Worm (Caenorhabditis elegans) whole organism, late embryonic: ENCODE data around the gene cdh-8.

Experiments used
- T23F11.4 ChIP-seq: fragments of 200-800 bp; sonication (Bioruptor generic); optimal IDR thresholded peaks from 2 replicates; lab custom pipeline; 2018; ENCODE audit warnings: mild to moderate bottlenecking, missing genetic modification characterization, missing compliant biosample characterization
- ahr-1 ChIP-seq: sonication (generic microtip); optimal IDR thresholded peaks from 2 replicates; lab custom pipeline; 2016; ENCODE audit warnings: missing genetic modification characterization, missing compliant biosample characterization
- ceh-18 ChIP-seq: sonication (generic microtip); optimal IDR thresholded peaks from 2 replicates; lab custom pipeline; 2016; ENCODE audit warnings: missing genetic modification characterization, missing compliant biosample characterization
- ceh-19 ChIP-seq: fragments of 200-800 bp; sonication (Bioruptor generic); optimal IDR thresholded peaks from 2 replicates; lab custom pipeline; 2018; ENCODE audit warnings: mild to moderate bottlenecking, missing genetic modification characterization, missing compliant biosample characterization
- ceh-22 ChIP-seq: sonication (generic microtip); optimal IDR thresholded peaks from 2 replicates; lab custom pipeline; 2017; ENCODE audit warnings: missing biosample characterization, missing genetic modification characterization
- ceh-24 ChIP-seq: sonication (generic microtip); optimal IDR thresholded peaks from 2 replicates; lab custom pipeline; 2016; ENCODE audit warnings: mild to moderate bottlenecking, missing genetic modification characterization, missing compliant biosample characterization
- ceh-31 ChIP-seq: sonication (generic microtip); optimal IDR thresholded peaks from 2 replicates; lab custom pipeline; 2016; ENCODE audit warnings: missing genetic modification characterization, missing compliant biosample characterization
- ceh-34 ChIP-seq: sonication (generic microtip); optimal IDR thresholded peaks from 2 replicates; lab custom pipeline; 2016; ENCODE audit warnings: mild to moderate bottlenecking, missing genetic modification characterization, missing compliant biosample characterization
- ceh-45 ChIP-seq: fragments of 200-800 bp; sonication (Bioruptor generic); IDR thresholded peaks from 2 replicates; pipeline ENCODE4 v1.3.6; 2022; ENCODE audit warnings: missing genetic modification reagents, missing genetic modification characterization, missing compliant biosample characterization
- ceh-48 ChIP-seq: sonication (generic microtip); optimal IDR thresholded peaks from 2 replicates; lab custom pipeline; 2016; ENCODE audit warnings: missing genetic modification characterization, inconsistent platforms, missing compliant biosample characterization
- ceh-9 ChIP-seq: sonication (generic microtip); optimal IDR thresholded peaks from 2 replicates; lab custom pipeline; 2016; ENCODE audit warnings: mild to moderate bottlenecking, missing genetic modification characterization, inconsistent platforms, missing compliant biosample characterization
- dmd-4 ChIP-seq: sonication (generic microtip); optimal IDR thresholded peaks from 2 replicates; lab custom pipeline; 2016; ENCODE audit warnings: borderline replicate concordance, missing genetic modification characterization, missing compliant biosample characterization
- dve-1 ChIP-seq: sonication (generic microtip); optimal IDR thresholded peaks from 2 replicates; lab custom pipeline; 2017; ENCODE audit warnings: antibody characterized with exemption, mild to moderate bottlenecking, missing genetic modification characterization, missing compliant biosample characterization
- elt-2 ChIP-seq: sonication (generic microtip); optimal IDR thresholded peaks from 2 replicates; lab custom pipeline; 2016; ENCODE audit warnings: missing genetic modification reagents, missing genetic modification characterization, missing compliant biosample characterization
- eyg-1 ChIP-seq: sonication (generic microtip); optimal IDR thresholded peaks from 2 replicates; lab custom pipeline; 2016; ENCODE audit warnings: missing genotype, missing genetic modification characterization, missing compliant biosample characterization
- fax-1 ChIP-seq: sonication (generic microtip); optimal IDR thresholded peaks from 2 replicates; lab custom pipeline; 2016; ENCODE audit warnings: missing genotype, missing genetic modification characterization, missing compliant biosample characterization
- fkh-6 ChIP-seq: sonication (generic microtip); optimal IDR thresholded peaks from 2 replicates; lab custom pipeline; 2016; ENCODE audit warnings: missing genetic modification characterization, missing compliant biosample characterization
- gmeb-2 ChIP-seq: sonication (generic microtip); optimal IDR thresholded peaks from 2 replicates; lab custom pipeline; 2016; ENCODE audit warnings: missing genetic modification characterization, inconsistent platforms, missing compliant biosample characterization
- hlh-13 ChIP-seq: fragments of 200-800 bp; sonication (Bioruptor generic); optimal IDR thresholded peaks from 2 replicates; lab custom pipeline; 2018; ENCODE audit warnings: mild to moderate bottlenecking, missing genetic modification characterization, missing compliant biosample characterization
- hlh-15 ChIP-seq: sonication (generic microtip); optimal IDR thresholded peaks from 2 replicates; lab custom pipeline; 2016; ENCODE audit warnings: missing genetic modification characterization, missing compliant biosample characterization
- lin-11 ChIP-seq: fragments of 200-800 bp; sonication (Bioruptor generic); optimal IDR thresholded peaks from 2 replicates; lab custom pipeline; 2018; ENCODE audit warnings: mild to moderate bottlenecking, missing genetic modification characterization, missing compliant biosample characterization
- madf-2 ChIP-seq: sonication (generic microtip); optimal IDR thresholded peaks from 2 replicates; lab custom pipeline; 2017; ENCODE audit warnings: missing genetic modification characterization, missing compliant biosample characterization
- nfya-1 ChIP-seq: sonication (generic microtip); optimal IDR thresholded peaks from 2 replicates; lab custom pipeline; 2017; ENCODE audit warnings: missing genetic modification characterization, mild to moderate bottlenecking, missing compliant biosample characterization, antibody characterized with exemption, moderate library complexity
- nhr-11 ChIP-seq: fragments of 150-350 bp; optimal IDR thresholded peaks from 2 replicates; lab custom pipeline; 2014; ENCODE audit warnings: missing biosample characterization, missing genetic modification characterization
- npax-4 ChIP-seq: sonication (generic microtip); optimal IDR thresholded peaks from 2 replicates; lab custom pipeline; 2016; ENCODE audit warnings: missing genetic modification characterization, missing compliant biosample characterization
- pha-2 ChIP-seq: sonication (generic microtip); optimal IDR thresholded peaks from 2 replicates; lab custom pipeline; 2017; ENCODE audit warnings: mild to moderate bottlenecking, missing genetic modification characterization, missing compliant biosample characterization
- pha-4 ChIP-seq: fragments of 150-350 bp; optimal IDR thresholded peaks from 2 replicates; lab custom pipeline; 2018; ENCODE audit warnings: missing biosample characterization, missing genetic modification reagents, missing genetic modification characterization
- pqm-1 ChIP-seq: sonication (generic microtip); optimal IDR thresholded peaks from 2 replicates; lab custom pipeline; 2016; ENCODE audit warnings: missing genetic modification characterization, missing compliant biosample characterization
- ref-2 ChIP-seq: sonication (generic microtip); optimal IDR thresholded peaks from 2 replicates; lab custom pipeline; 2016; ENCODE audit warnings: missing genetic modification characterization, missing compliant biosample characterization
- rnt-1 ChIP-seq: sonication (generic microtip); optimal IDR thresholded peaks from 2 replicates; lab custom pipeline; 2016; ENCODE audit warnings: missing genetic modification characterization, missing compliant biosample characterization
- sox-4 ChIP-seq: sonication (generic microtip); optimal IDR thresholded peaks from 2 replicates; lab custom pipeline; 2017; ENCODE audit warnings: mild to moderate bottlenecking, missing genetic modification characterization, inconsistent platforms, missing compliant biosample characterization
- syd-9 ChIP-seq: sonication (generic microtip); optimal IDR thresholded peaks from 2 replicates; lab custom pipeline; 2016; ENCODE audit warnings: mild to moderate bottlenecking, missing genetic modification characterization, moderate library complexity, missing compliant biosample characterization
- unc-3 ChIP-seq, 2 experiments: fragments of 200-800 bp in 1 of 2; sonication (Bioruptor generic) in 1 of 2; sonication (generic microtip) in 1 of 2; conservative IDR thresholded peaks in 1 of 2; optimal IDR thresholded peaks in 1 of 2; 2 replicates each; pipeline versions ENCODE4 v1.3.6 to Lab custom; 2016 to 2022; ENCODE audit warnings: missing compliant biosample characterization in 2 of 2, missing genetic modification characterization in 2 of 2, missing genetic modification reagents in 1 of 2
- unc-42 ChIP-seq: sonication (generic microtip); optimal IDR thresholded peaks from 2 replicates; lab custom pipeline; 2016; ENCODE audit warnings: missing genotype, missing genetic modification characterization, missing compliant biosample characterization

The cdh-8 gene

ce11 chrIV:339508-339907 lies at the start of gene cdh-8:
cdh-8 (plus strand) TSS chrIV:339808.
- no peak for TF ChIP-seq dve-1 (tag; lab: Kevin White, UChicago)
- TF ChIP-seq gmeb-2 = no peak
- no peak for TF ChIP-seq pqm-1
- no peak for TF ChIP-seq dmd-4
- peak; percentile 18 for TF ChIP-seq unc-42 (tag; lab: Kevin White, UChicago)
- TF ChIP-seq nfya-1 (tag; lab: Kevin White, UChicago) = no peak
- no peak for TF ChIP-seq madf-2 (tag; lab: Kevin White, UChicago)

- TF ChIP-seq madf-2 (tag; lab: Kevin White, UChicago) = no peak
- no peak for TF ChIP-seq syd-9 (tag; lab: Kevin White, UChicago)
- no peak for TF ChIP-seq ceh-31 (tag; lab: Kevin White, UChicago)
- no peak for TF ChIP-seq ceh-18 (tag; lab: Kevin White, UChicago)
- TF ChIP-seq, all 69 proteins: peak for 0
These were observed 49.2 kb upstream of the cdh-8 start for ce11 chrIV:290387-290786.

- TF ChIP-seq unc-3 (GFP tag; conservative IDR thresholded peaks at IDR 0.05; lab: Robert Waterston, UW) (no peak), unc-3 (tag; optimal IDR thresholded peaks at IDR 0.05; lab: Kevin White, UChicago) (no peak), T23F11.4 (GFP tag; lab: Kevin White, UChicago) (no peak), lin-11 (tag; lab: Kevin White, UChicago) (no peak), nhr-11 (tag; lab: Kevin White, UChicago) (no peak), ref-2 (no peak), ceh-24 (tag; lab: Kevin White, UChicago) (no peak), ceh-9 (no peak), eyg-1 (no peak), rnt-1 (tag; lab: Kevin White, UChicago) (no peak), madf-2 (tag; lab: Kevin White, UChicago) (no peak), ceh-31 (tag; lab: Kevin White, UChicago) (no peak), ceh-18 (tag; lab: Kevin White, UChicago) (no peak), hlh-13 (GFP tag; lab: Kevin White, UChicago) (no peak)
These were observed 48.3 kb upstream of the cdh-8 start, which contains the start of gene T21D12.7 for ce11 chrIV:291356-291755. T21D12.7 (minus strand) TSS chrIV:291456.

DNA sequence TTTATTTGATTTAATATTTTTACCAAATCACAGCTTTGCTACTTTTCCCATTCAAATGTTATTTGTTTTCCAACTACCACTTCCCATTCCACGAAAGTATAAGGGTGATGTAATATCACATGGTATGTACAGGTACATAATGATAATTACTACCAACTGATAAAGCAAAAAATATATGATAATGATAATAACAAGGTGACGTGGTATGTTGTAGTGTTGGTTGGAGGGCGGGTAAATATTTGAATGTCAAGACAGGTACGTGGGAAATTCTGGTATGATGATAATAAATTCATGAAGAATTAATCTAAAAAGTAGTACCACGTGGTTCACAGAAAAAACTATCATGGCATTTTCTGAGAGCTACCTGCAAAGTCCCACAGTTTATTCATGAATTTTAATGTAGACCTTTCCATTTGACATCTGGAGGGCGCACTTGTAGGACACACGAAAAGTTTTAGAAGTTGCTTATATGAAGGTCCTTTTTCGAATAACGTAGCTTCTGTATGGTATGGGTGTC lies 47.7 kb upstream of the cdh-8 start:
- TF ChIP-seq elt-2 (peak; percentile 95), ceh-34 (no peak), fkh-6 (no peak), pqm-1 (peak; percentile 18)

ce11 chrIV:293163-293755 lies 46.3 kb upstream of the cdh-8 start:
- TF ChIP-seq ahr-1 (tag; lab: Kevin White, UChicago) (no peak), hlh-13 (GFP tag; lab: Kevin White, UChicago) (no peak), pqm-1 (no peak), rnt-1 (tag; lab: Kevin White, UChicago) (no peak), ceh-45 (GFP tag; lab: Robert Waterston, UW) (no peak), hlh-15 (no peak), fax-1 (tag; lab: Kevin White, UChicago) (no peak), unc-42 (tag; lab: Kevin White, UChicago) (no peak), pha-4 (tag; lab: Kevin White, UChicago) (no peak), nfya-1 (tag; lab: Kevin White, UChicago) (no peak), ceh-34 (no peak), ceh-22 (no peak), sox-4 (no peak), pha-2 (tag; lab: Kevin White, UChicago) (no peak), ceh-19 (GFP tag; lab: Kevin White, UChicago) (no peak), nhr-11 (tag; lab: Kevin White, UChicago) (no peak), ref-2 (no peak), ceh-9 (no peak), ceh-48 (tag; lab: Kevin White, UChicago) (no peak), npax-4 (tag; lab: Kevin White, UChicago) (no peak)
